Fruit fly (Drosophila melanogaster): ENCODE results near the gene CG9154.

The CG9154 gene

DNA sequence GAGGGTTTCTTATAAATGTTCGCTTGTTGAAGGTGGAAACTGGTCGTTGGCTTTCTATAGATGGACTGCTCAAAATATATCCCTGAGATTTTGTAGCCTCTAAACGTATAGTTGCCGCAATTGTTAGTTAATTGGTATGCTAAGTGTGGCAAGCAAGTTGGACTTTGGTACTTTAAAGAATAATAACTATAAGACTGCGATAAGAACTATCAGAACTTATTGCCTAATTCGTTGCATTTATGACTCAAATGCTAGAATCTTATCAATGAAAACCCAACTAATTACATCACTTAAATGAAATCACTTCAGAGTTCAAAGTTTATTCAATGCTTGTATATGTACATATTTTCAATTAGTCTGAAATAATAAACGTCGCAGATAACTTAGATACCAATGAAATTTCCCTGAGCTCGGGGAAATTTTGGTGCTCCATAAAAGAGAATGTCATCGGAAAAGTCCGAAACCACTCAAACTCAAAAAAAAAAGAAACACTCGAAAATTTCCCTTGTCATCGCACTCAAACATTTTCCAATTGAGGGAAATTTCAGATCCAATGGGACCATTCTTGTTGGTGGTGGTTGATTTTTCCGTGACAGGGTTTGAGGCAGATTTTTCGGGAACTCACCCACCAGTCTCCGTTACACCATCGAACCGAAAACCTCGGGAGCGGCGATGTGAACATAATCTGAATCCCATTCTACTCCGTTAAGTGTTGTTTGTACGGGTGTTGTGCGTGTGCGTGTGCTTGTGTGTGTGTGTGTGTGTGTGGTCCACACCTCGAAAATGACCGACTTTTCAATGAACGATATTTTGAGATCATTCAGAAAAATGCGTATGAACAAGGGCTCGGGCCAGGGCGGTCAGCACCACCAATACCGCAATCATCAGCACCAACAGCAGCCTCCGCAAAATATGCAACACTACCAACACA lies 20.6 kb upstream of the CG9154 start, which contains the start of gene CG45075 (continued):
- TF ChIP-seq ewg (GFP tag; optimal IDR thresholded peaks at IDR 0.05) (peak; percentile 17), Blimp-1 (GFP tag; optimal IDR thresholded peaks at IDR 0.05) (peak; percentile 20), dati (GFP tag; IDR thresholded peaks at IDR 0.05) (no peak), CG3995 (GFP tag; optimal IDR thresholded peaks at IDR 0.05) (no peak), Taf1 (GFP tag; IDR thresholded peaks at IDR 0.05) (no peak), CG18476 (GFP tag; optimal IDR thresholded peaks at IDR 0.05) (no peak), Chrac-16 (GFP tag; optimal IDR thresholded peaks at IDR 0.05) (no peak), Elba2 (GFP tag; optimal IDR thresholded peaks at IDR 0.05) (no peak), ind (GFP tag; optimal IDR thresholded peaks at IDR 0.05) (no peak), Tbp (GFP tag; optimal IDR thresholded peaks at IDR 0.05) (no peak), z (GFP tag; IDR thresholded peaks at IDR 0.05) (peak; percentile 97), CG11398 (GFP tag; optimal IDR thresholded peaks at IDR 0.05) (no peak), repo (GFP tag; optimal IDR thresholded peaks at IDR 0.05) (no peak), mirr (GFP tag; optimal IDR thresholded peaks at IDR 0.05) (no peak), Awh (GFP tag; IDR thresholded peaks at IDR 0.05) (no peak), CG1529 (GFP tag; optimal IDR thresholded peaks at IDR 0.05) (no peak), NFAT (GFP tag; IDR thresholded peaks at IDR 0.05) (no peak), CG18011 (GFP tag; optimal IDR thresholded peaks at IDR 0.05) (no peak), nerfin-2 (GFP tag; IDR thresholded peaks at IDR 0.05; ENCODE audit: partially characterized antibody) (no peak), CG32532 (GFP tag; IDR thresholded peaks at IDR 0.05) (no peak), CG7839 (tag; optimal IDR thresholded peaks at IDR 0.05) (no peak), Oli (tag; optimal IDR thresholded peaks at IDR 0.05) (no peak), CG8290 (GFP tag; optimal IDR thresholded peaks at IDR 0.05) (no peak), CG8290 (tag; optimal IDR thresholded peaks at IDR 0.05) (peak in 1 of 2 experiments; percentile 27), danr (GFP tag; IDR thresholded peaks at IDR 0.05) (no peak), CG9876 (GFP tag; optimal IDR thresholded peaks at IDR 0.05) (no peak), CG11247 (GFP tag; IDR thresholded peaks at IDR 0.05) (no peak), sim (GFP tag; IDR thresholded peaks at IDR 0.05) (no peak), TFAM (GFP tag; optimal IDR thresholded peaks at IDR 0.05) (no peak), wor (GFP tag; IDR thresholded peaks at IDR 0.05) (no peak), hkb (optimal IDR thresholded peaks at IDR 0.05) (no peak), hkb (GFP tag; IDR thresholded peaks at IDR 0.05) (no peak), vfl (GFP tag; optimal IDR thresholded peaks at IDR 0.05) (no peak), scrt (GFP tag; optimal IDR thresholded peaks at IDR 0.05) (peak; percentile 19), CG15269 (tag; optimal IDR thresholded peaks at IDR 0.05) (no peak), CG2116 (GFP tag; optimal IDR thresholded peaks at IDR 0.05) (no peak), cato (GFP tag; optimal IDR thresholded peaks at IDR 0.05; ENCODE audit: borderline replicate concordance) (no peak), CG10267 (tag; optimal IDR thresholded peaks at IDR 0.05) (peak; percentile 10), Meics (GFP tag; optimal IDR thresholded peaks at IDR 0.05) (no peak), Adf1 (GFP tag; IDR thresholded peaks at IDR 0.05) (no peak), H2.0 (GFP tag; IDR thresholded peaks at IDR 0.05) (no peak), dmrt11E (tag; optimal IDR thresholded peaks at IDR 0.05) (no peak), CG10565 (GFP tag; optimal IDR thresholded peaks at IDR 0.05) (no peak), sens-2 (GFP tag; IDR thresholded peaks at IDR 0.05) (peak; percentile 49; the same call in 1 of the 2 replicates), CG16779 (GFP tag; IDR thresholded peaks at IDR 0.05) (no peak), CG11723 (GFP tag; optimal IDR thresholded peaks at IDR 0.05) (no peak), zfh2 (GFP tag; optimal IDR thresholded peaks at IDR 0.05) (no peak), Pdp1 (GFP tag; optimal IDR thresholded peaks at IDR 0.05) (peak in 1 of 2 experiments; percentile 37), CG12236 (GFP tag; optimal IDR thresholded peaks at IDR 0.05) (no peak), CG9817 (tag; optimal IDR thresholded peaks at IDR 0.05) (no peak), H15 (GFP tag; IDR thresholded peaks at IDR 0.05) (no peak)
